Worm (Caenorhabditis elegans) whole organism, L1 larva: ENCODE results near the gene his-8.

Source experiments
- alr-1 ChIP-seq: fragments of 200-800 bp; sonication (Bioruptor generic); optimal IDR thresholded peaks from 2 replicates; lab custom pipeline; 2018; ENCODE audit warnings: borderline replicate concordance, mild to moderate bottlenecking, missing genetic modification characterization, missing compliant biosample characterization
- blmp-1 ChIP-seq: fragments of 150-350 bp; optimal IDR thresholded peaks from 2 replicates; lab custom pipeline; 2014; ENCODE audit warnings: missing biosample characterization, missing genetic modification characterization
- hpl-2 ChIP-seq: fragments of 150-350 bp; optimal IDR thresholded peaks from 2 replicates; lab custom pipeline; 2014; ENCODE audit warnings: missing biosample characterization, missing genetic modification reagents, missing genetic modification characterization
- lin-13 ChIP-seq: fragments of 150-350 bp; optimal IDR thresholded peaks from 2 replicates; lab custom pipeline; 2014; ENCODE audit warnings: missing biosample characterization, missing genetic modification reagents, missing genetic modification characterization
- lin-14 ChIP-seq: fragments of 200-800 bp; sonication (Bioruptor generic); optimal IDR thresholded peaks from 2 replicates; lab custom pipeline; 2018; ENCODE audit warnings: mild to moderate bottlenecking, missing genetic modification characterization, moderate library complexity, missing compliant biosample characterization
- lin-35 ChIP-seq, 2 experiments: fragments of 150-350 bp; optimal IDR thresholded peaks; 2 replicates each; lab custom pipeline; 2014; ENCODE audit warnings: missing biosample characterization in 2 of 2, missing genetic modification characterization in 2 of 2, missing genetic modification reagents in 2 of 2
- lir-3 ChIP-seq: sonication (generic microtip); optimal IDR thresholded peaks from 2 replicates; lab custom pipeline; 2016; ENCODE audit warnings: mild to moderate bottlenecking, missing genetic modification characterization, moderate library complexity, missing compliant biosample characterization; ENCODE audit not compliant: poor library complexity
- mab-9 ChIP-seq: fragments of 200-800 bp; sonication (Bioruptor generic); IDR thresholded peaks from 2 replicates; pipeline ENCODE4 v1.3.6; 2022; ENCODE audit warnings: missing genetic modification reagents, missing genetic modification characterization, missing compliant biosample characterization
- mdl-1 ChIP-seq, 2 experiments: fragments of 150-350 bp; optimal IDR thresholded peaks; 2 replicates each; lab custom pipeline; 2014 to 2017; ENCODE audit warnings: missing biosample characterization in 2 of 2, missing genetic modification characterization in 2 of 2, inconsistent platforms in 1 of 2
- nhr-12 ChIP-seq: sonication (generic microtip); optimal IDR thresholded peaks from 2 replicates; lab custom pipeline; 2017; ENCODE audit warnings: missing biosample characterization, missing genetic modification characterization
- nhr-76 ChIP-seq: sonication (generic microtip); optimal IDR thresholded peaks from 2 replicates; lab custom pipeline; 2017; ENCODE audit warnings: missing biosample characterization, missing genetic modification characterization
- nhr-77 ChIP-seq: fragments of 150-350 bp; optimal IDR thresholded peaks from 2 replicates; lab custom pipeline; 2014; ENCODE audit warnings: missing biosample characterization, missing genetic modification characterization
- nhr-85 ChIP-seq: sonication (generic microtip); peaks from one replicate; lab custom pipeline; 2016; ENCODE audit warnings: missing genetic modification characterization, inconsistent platforms, missing compliant biosample characterization
- rnt-1 ChIP-seq: sonication (generic microtip); optimal IDR thresholded peaks from 2 replicates; lab custom pipeline; 2016; ENCODE audit warnings: mild to moderate bottlenecking, missing genetic modification characterization, moderate library complexity, missing compliant biosample characterization
- skn-1 ChIP-seq: fragments of 150-350 bp; optimal IDR thresholded peaks from 2 replicates; lab custom pipeline; 2014; ENCODE audit warnings: missing biosample characterization, missing genetic modification characterization
- snu-23 ChIP-seq: sonication (generic microtip); optimal IDR thresholded peaks from 2 replicates; lab custom pipeline; 2016; ENCODE audit warnings: missing genetic modification characterization, missing compliant biosample characterization
- tlp-1 ChIP-seq: fragments of 150-350 bp; optimal IDR thresholded peaks from 2 replicates; lab custom pipeline; 2014; ENCODE audit warnings: missing biosample characterization, missing genetic modification characterization
- unc-86 ChIP-seq: sonication (generic microtip); optimal IDR thresholded peaks from 2 replicates; lab custom pipeline; 2016; ENCODE audit warnings: missing genetic modification characterization, missing compliant biosample characterization
- zip-4 ChIP-seq: fragments of 200-800 bp; sonication (Bioruptor generic); optimal IDR thresholded peaks from 2 replicates; lab custom pipeline; 2018; ENCODE audit warnings: mild to moderate bottlenecking, missing genetic modification characterization, moderate library complexity, missing compliant biosample characterization
- ztf-4 ChIP-seq: fragments of 150-350 bp; optimal IDR thresholded peaks from 2 replicates; lab custom pipeline; 2014; ENCODE audit warnings: missing biosample characterization, missing genetic modification characterization

his-8 gene

DNA sequence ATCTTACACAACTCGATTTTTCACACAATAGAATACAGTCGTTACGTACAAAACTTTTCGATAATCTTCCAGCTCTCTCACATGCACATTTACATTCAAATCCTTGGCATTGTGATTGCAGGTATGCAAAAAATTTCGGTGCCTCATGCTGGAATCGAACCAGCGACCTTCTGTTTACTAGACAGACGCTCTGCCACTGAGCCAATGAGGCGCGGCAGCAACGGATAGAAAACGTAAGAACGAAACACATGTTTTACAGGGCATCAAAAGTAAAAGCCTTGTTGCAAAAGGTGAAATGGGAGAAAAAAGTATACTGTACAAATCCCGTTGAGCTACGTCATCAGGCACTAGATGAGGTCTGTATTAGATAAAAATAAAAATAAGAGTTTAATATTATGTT, 36.9 kb downstream of the his-8 start:
- TF ChIP-seq skn-1 (tag; lab: Kevin White, UChicago) (no peak), lin-35 (GFP tag; optimal IDR thresholded peaks at IDR 0.05; lab: Kevin White, UChicago) (peak in 1 of 2 experiments; percentile 29), rnt-1 (tag; lab: Kevin White, UChicago) (peak; percentile 29), mab-9 (GFP tag; lab: Robert Waterston, UW) (no peak), lin-13 (GFP tag; lab: Kevin White, UChicago) (no peak), ztf-4 (tag; lab: Kevin White, UChicago) (no peak), unc-86 (tag; lab: Kevin White, UChicago) (no peak), lin-14 (no peak), lir-3 (tag; lab: Kevin White, UChicago) (no peak), snu-23 (GFP tag; lab: Kevin White, UChicago) (peak; percentile 3), hpl-2 (no peak), nhr-85 (tag; lab: Kevin White, UChicago) (no peak), mdl-1 (tag; optimal IDR thresholded peaks at IDR 0.05; lab: Kevin White, UChicago) (no peak)
- TF ChIP-seq, all 84 proteins: peak for 3

- TF ChIP-seq nhr-76 (tag; lab: Kevin White, UChicago), result no peak
- TF ChIP-seq lin-13 (GFP tag; lab: Kevin White, UChicago), result no peak
- TF ChIP-seq, all 84 proteins: peak for 0
These were observed 37.8 kb downstream of the his-8 start for ce11 chrV:8495106-8495505.

DNA sequence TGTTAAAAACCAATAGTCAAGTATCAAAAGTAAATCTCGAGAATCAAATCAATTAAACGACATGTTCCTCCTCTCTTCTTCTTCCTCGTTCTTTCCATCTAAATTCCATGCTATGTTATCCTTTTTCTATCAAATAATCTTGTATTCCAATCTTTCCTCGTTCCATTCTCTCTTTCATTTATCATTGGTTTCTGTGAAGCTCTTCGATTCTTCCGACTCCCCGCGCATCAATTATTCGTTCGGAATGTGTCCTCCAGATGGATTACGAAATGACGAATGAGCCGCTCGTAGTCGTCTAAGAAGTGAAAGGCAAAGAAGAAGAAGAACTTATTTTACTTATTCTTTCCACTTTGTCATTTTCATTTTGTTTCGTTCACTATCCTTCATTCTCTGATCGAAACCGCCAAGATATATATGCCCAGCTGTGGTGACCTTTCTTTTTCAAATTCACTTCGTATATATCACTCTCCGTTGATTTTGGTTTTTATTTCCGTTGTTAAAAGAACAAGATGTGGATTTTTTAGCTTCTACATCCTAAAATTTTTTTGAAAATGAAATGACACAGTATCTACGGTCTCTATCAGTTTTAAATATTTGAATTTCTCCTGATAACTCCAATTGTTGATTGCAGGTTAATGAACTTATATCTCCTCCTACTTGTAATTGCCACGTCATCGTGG, 38.5 kb downstream of the his-8 start, which contains the start of gene pxn-1:
pxn-1 (plus strand) TSS at position 630 of the 680 bp plus-strand sequence.
- TF ChIP-seq tlp-1, result no peak
- TF ChIP-seq nhr-77 (tag; lab: Kevin White, UChicago), result no peak
- no peak for TF ChIP-seq nhr-12
- peak; percentile 53 for TF ChIP-seq blmp-1
- TF ChIP-seq alr-1 (tag; lab: Kevin White, UChicago), result no peak
- TF ChIP-seq rnt-1 (tag; lab: Kevin White, UChicago), result no peak
- no peak for TF ChIP-seq ztf-4 (tag; lab: Kevin White, UChicago)
- TF ChIP-seq zip-4 (GFP tag; lab: Kevin White, UChicago), result no peak
